Fruit fly (Drosophila melanogaster) whole organism, embryonic: Measurements from ENCODE around the gene Polr2I.
A peak's percentile ranks its signal among the peaks of the same experiment; 100 is the strongest.

Experiments used
- Asciz ChIP-seq: fragments of 200-800 bp; sonication (Bioruptor generic); optimal IDR thresholded peaks from 2 replicates; lab custom pipeline; 2017; ENCODE audit warnings: missing biosample characterization, mild to moderate bottlenecking, missing genetic modification characterization, missing genetic modification reagents
- CG10209 ChIP-seq: fragments of 200-800 bp; sonication (Bioruptor generic); optimal IDR thresholded peaks from 3 replicates; lab custom pipeline; 2017; ENCODE audit warnings: missing biosample characterization, mild to moderate bottlenecking, missing genetic modification characterization, missing genetic modification reagents
- CG12071 ChIP-seq: fragments of 200-800 bp; sonication (Bioruptor generic); optimal IDR thresholded peaks from 3 replicates; lab custom pipeline; 2018; ENCODE audit warnings: missing biosample characterization, mild to moderate bottlenecking, missing genetic modification characterization
- CG12391 ChIP-seq: fragments of 200-800 bp; sonication (Bioruptor generic); optimal IDR thresholded peaks from 3 replicates; lab custom pipeline; 2018; ENCODE audit warnings: missing biosample characterization, mild to moderate bottlenecking, missing genetic modification characterization, moderate library complexity
- CG13894 ChIP-seq: fragments of 200-800 bp; sonication (Bioruptor generic); optimal IDR thresholded peaks from 3 replicates; lab custom pipeline; 2018; ENCODE audit warnings: missing biosample characterization, mild to moderate bottlenecking, missing genetic modification characterization, moderate library complexity
- CG14710 ChIP-seq: fragments of 200-800 bp; sonication (Bioruptor generic); optimal IDR thresholded peaks from 3 replicates; lab custom pipeline; 2019; ENCODE audit warnings: missing biosample characterization, mild to moderate bottlenecking, missing genetic modification characterization, moderate library complexity
- CG18619 ChIP-seq: fragments of 200-800 bp; sonication (Bioruptor generic); optimal IDR thresholded peaks from 3 replicates; lab custom pipeline; 2017; ENCODE audit warnings: missing biosample characterization, mild to moderate bottlenecking, missing genetic modification characterization
- CG2120 ChIP-seq: fragments of 200-800 bp; sonication (Bioruptor generic); optimal IDR thresholded peaks from 3 replicates; lab custom pipeline; 2016; ENCODE audit warnings: missing biosample characterization, missing genetic modification characterization
- CG30403 ChIP-seq: fragments of 200-800 bp; sonication (Bioruptor generic); optimal IDR thresholded peaks from 3 replicates; lab custom pipeline; 2016; ENCODE audit warnings: missing biosample characterization, missing genetic modification characterization
- CG3163 ChIP-seq: fragments of 200-800 bp; sonication (Bioruptor generic); optimal IDR thresholded peaks from 3 replicates; lab custom pipeline; 2016; ENCODE audit warnings: missing biosample characterization, missing genetic modification characterization
- CG32532 ChIP-seq: fragments of 200-800 bp; sonication (Bioruptor generic); IDR thresholded peaks from 2 replicates; pipeline ENCODE4 v1.3.6; 2022; ENCODE audit warnings: missing biosample characterization, missing genetic modification characterization
- CG32767 ChIP-seq: fragments of 200-800 bp; sonication (Bioruptor generic); IDR thresholded peaks from 2 replicates; pipeline ENCODE4 v1.3.6; 2022; ENCODE audit warnings: missing biosample characterization, missing genetic modification characterization
- CG42726 ChIP-seq: fragments of 200-800 bp; sonication (Bioruptor generic); IDR thresholded peaks from 2 replicates; pipeline ENCODE4 v1.3.6; 2022; ENCODE audit warnings: missing biosample characterization, missing genetic modification characterization; ENCODE audit not compliant: partially characterized antibody
- CG6272 ChIP-seq: fragments of 200-800 bp; sonication (Bioruptor generic); IDR thresholded peaks from 2 replicates; pipeline ENCODE4 v1.3.6; 2022; ENCODE audit warnings: missing biosample characterization, missing genetic modification characterization
- CG6683 ChIP-seq: fragments of 200-800 bp; sonication (Bioruptor generic); optimal IDR thresholded peaks from 2 replicates; lab custom pipeline; 2017; ENCODE audit warnings: missing biosample characterization, mild to moderate bottlenecking, missing genetic modification characterization, missing genetic modification reagents
- CG8924 ChIP-seq: fragments of 200-800 bp; optimal IDR thresholded peaks from 3 replicates; lab custom pipeline; 2019; ENCODE audit warnings: missing biosample characterization, mild to moderate bottlenecking, missing genetic modification characterization, moderate library complexity
- CkIIα-i1 ChIP-seq: fragments of 200-800 bp; sonication (Bioruptor generic); IDR thresholded peaks from 2 replicates; pipeline ENCODE4 v1.3.6; 2022; ENCODE audit warnings: missing biosample characterization, missing genetic modification characterization
- E2f2 ChIP-seq: fragments of 200-800 bp; sonication (Bioruptor generic); IDR thresholded peaks from 2 replicates; pipeline ENCODE4 v1.3.6; 2022; ENCODE audit warnings: missing biosample characterization, missing genetic modification characterization
- Eip74EF ChIP-seq, 2 experiments: fragments of 200-800 bp in 1 of 2; fragments of >200 bp in 1 of 2; sonication (Bioruptor generic) in 1 of 2; optimal IDR thresholded peaks; 2 replicates each; lab custom pipeline; 2017 to 2019; ENCODE audit warnings: missing biosample characterization in 2 of 2, missing genetic modification characterization in 2 of 2, mild to moderate bottlenecking in 1 of 2, moderate library complexity in 1 of 2
- HmgZ ChIP-seq: fragments of 200-800 bp; sonication (Bioruptor generic); optimal IDR thresholded peaks from 2 replicates; lab custom pipeline; 2018; ENCODE audit warnings: missing biosample characterization, mild to moderate bottlenecking, missing genetic modification characterization
- Hmr ChIP-seq: fragments of 200-800 bp; sonication (Bioruptor generic); optimal IDR thresholded peaks from 3 replicates; lab custom pipeline; 2017; ENCODE audit warnings: mild to moderate bottlenecking, missing biosample characterization, missing genetic modification reagents, missing genetic modification characterization
- Hr3 ChIP-seq: fragments of 200-800 bp; sonication (Bioruptor generic); optimal IDR thresholded peaks from 3 replicates; lab custom pipeline; 2016; ENCODE audit warnings: missing biosample characterization, missing genetic modification characterization
- Med ChIP-seq: fragments of 200-800 bp; sonication (Bioruptor generic); peaks from one replicate; lab custom pipeline; 2016; ENCODE audit warnings: missing biosample characterization, missing genetic modification characterization, mild to moderate bottlenecking, inconsistent platforms, moderate library complexity
- Ptx1 ChIP-seq: fragments of 200-800 bp; sonication (Bioruptor generic); IDR thresholded peaks from 2 replicates; pipeline ENCODE4 v1.3.6; 2022; ENCODE audit warnings: missing biosample characterization, missing genetic modification characterization
- Six4 ChIP-seq: fragments of 200-800 bp; sonication (Bioruptor generic); optimal IDR thresholded peaks from 2 replicates; lab custom pipeline; 2016; ENCODE audit warnings: missing biosample characterization, missing genetic modification characterization
- ac ChIP-seq: fragments of 200-800 bp; sonication (Bioruptor generic); optimal IDR thresholded peaks from 3 replicates; lab custom pipeline; 2017; ENCODE audit warnings: missing biosample characterization, mild to moderate bottlenecking, missing genetic modification characterization
- ase ChIP-seq: fragments of 200-800 bp; sonication (Bioruptor generic); IDR thresholded peaks from 3 replicates; pipeline ENCODE4 v1.3.6; 2022; ENCODE audit warnings: missing biosample characterization, missing genetic modification characterization
- az2 ChIP-seq: fragments of 200-800 bp; sonication (Bioruptor generic); optimal IDR thresholded peaks from 3 replicates; lab custom pipeline; 2016; ENCODE audit warnings: missing biosample characterization, missing genetic modification characterization
- bowl ChIP-seq: fragments of 200-800 bp; sonication (Bioruptor generic); IDR thresholded peaks from 2 replicates; pipeline ENCODE4 v1.3.6; 2022; ENCODE audit warnings: missing biosample characterization, missing genetic modification characterization
- br ChIP-seq: fragments of >200 bp; optimal IDR thresholded peaks from 2 replicates; lab custom pipeline; 2017
- dan ChIP-seq: fragments of 200-800 bp; sonication (Bioruptor generic); IDR thresholded peaks from 2 replicates; pipeline ENCODE4 v1.3.6; 2022; ENCODE audit warnings: missing biosample characterization, missing genetic modification characterization
- danr ChIP-seq: fragments of 200-800 bp; sonication (Bioruptor generic); IDR thresholded peaks from 2 replicates; pipeline ENCODE4 v1.3.6; 2022; ENCODE audit warnings: missing biosample characterization, missing genetic modification characterization
- dpn ChIP-seq, 2 experiments: fragments of 200-800 bp; sonication (Bioruptor generic); optimal IDR thresholded peaks; 3 replicates each; lab custom pipeline; 2016; ENCODE audit warnings: missing biosample characterization in 2 of 2, missing genetic modification characterization in 2 of 2
- ems ChIP-seq: fragments of 200-800 bp; sonication (Bioruptor generic); optimal IDR thresholded peaks from 3 replicates; lab custom pipeline; 2016; ENCODE audit warnings: missing biosample characterization, missing genetic modification characterization
- esg ChIP-seq: fragments of 200-800 bp; sonication (Bioruptor generic); conservative IDR thresholded peaks from 2 replicates; pipeline ENCODE4 v1.3.6; 2022; ENCODE audit warnings: missing biosample characterization, missing genetic modification characterization
- eve ChIP-seq, 2 experiments: fragments of >200 bp; optimal IDR thresholded peaks; 2 replicates each; lab custom pipeline; 2017; ENCODE audit warnings: missing biosample characterization in 2 of 2, missing genetic modification characterization in 2 of 2
- grn ChIP-seq: fragments of 200-800 bp; sonication (Bioruptor generic); optimal IDR thresholded peaks from 3 replicates; lab custom pipeline; 2017; ENCODE audit warnings: missing biosample characterization, missing genetic modification characterization
- gsb-n ChIP-seq: fragments of 200-800 bp; sonication (Bioruptor generic); optimal IDR thresholded peaks from 3 replicates; lab custom pipeline; 2018; ENCODE audit warnings: missing biosample characterization, mild to moderate bottlenecking, missing genetic modification characterization
- gt ChIP-seq: fragments of 200-800 bp; sonication (Bioruptor generic); IDR thresholded peaks from 2 replicates; pipeline ENCODE4 v1.3.6; 2022; ENCODE audit warnings: missing biosample characterization, missing genetic modification characterization
- hb ChIP-seq: fragments of 200-800 bp; sonication (Bioruptor generic); IDR thresholded peaks from 3 replicates; pipeline ENCODE4 v1.3.6; 2022; ENCODE audit warnings: missing biosample characterization, missing genetic modification characterization; ENCODE audit not compliant: partially characterized antibody
- ind ChIP-seq: fragments of 200-800 bp; sonication (Bioruptor generic); optimal IDR thresholded peaks from 3 replicates; lab custom pipeline; 2016; ENCODE audit warnings: missing biosample characterization, missing genetic modification characterization
- lmd ChIP-seq: fragments of 200-800 bp; sonication (Bioruptor generic); IDR thresholded peaks from 2 replicates; pipeline ENCODE4 v1.3.6; 2022; ENCODE audit warnings: missing biosample characterization, missing genetic modification characterization
- nerfin-1 ChIP-seq: fragments of 200-800 bp; sonication (Bioruptor generic); optimal IDR thresholded peaks from 3 replicates; lab custom pipeline; 2019; ENCODE audit warnings: missing biosample characterization, mild to moderate bottlenecking, missing genetic modification characterization, moderate library complexity
- rib ChIP-seq: fragments of 200-800 bp; sonication (Bioruptor generic); IDR thresholded peaks from 2 replicates; pipeline ENCODE4 v1.3.6; 2022; ENCODE audit warnings: missing biosample characterization, missing genetic modification characterization
- slp2 ChIP-seq: fragments of 200-800 bp; sonication (Bioruptor generic); optimal IDR thresholded peaks from 2 replicates; lab custom pipeline; 2016; ENCODE audit warnings: missing biosample characterization, missing genetic modification characterization
- tgo ChIP-seq: fragments of 200-800 bp; sonication (Bioruptor generic); IDR thresholded peaks from 3 replicates; pipeline ENCODE4 v1.3.6; 2022; ENCODE audit warnings: missing biosample characterization, missing genetic modification characterization
- trh ChIP-seq: fragments of 200-800 bp; sonication (Bioruptor generic); optimal IDR thresholded peaks from 2 replicates; lab custom pipeline; 2016; ENCODE audit warnings: missing biosample characterization, missing genetic modification characterization
- ttk ChIP-seq: fragments of 200-800 bp; sonication (Bioruptor generic); IDR thresholded peaks from 2 replicates; pipeline ENCODE4 v2.1.2; 2022; ENCODE audit warnings: missing biosample characterization, missing genetic modification characterization
- yki ChIP-seq: fragments of >200 bp; optimal IDR thresholded peaks from 3 replicates; lab custom pipeline; 2018
- zen ChIP-seq: fragments of 200-800 bp; sonication (Bioruptor generic); optimal IDR thresholded peaks from 3 replicates; lab custom pipeline; 2018; ENCODE audit warnings: missing biosample characterization, mild to moderate bottlenecking, missing genetic modification characterization, moderate library complexity

The Polr2I gene

DNA sequence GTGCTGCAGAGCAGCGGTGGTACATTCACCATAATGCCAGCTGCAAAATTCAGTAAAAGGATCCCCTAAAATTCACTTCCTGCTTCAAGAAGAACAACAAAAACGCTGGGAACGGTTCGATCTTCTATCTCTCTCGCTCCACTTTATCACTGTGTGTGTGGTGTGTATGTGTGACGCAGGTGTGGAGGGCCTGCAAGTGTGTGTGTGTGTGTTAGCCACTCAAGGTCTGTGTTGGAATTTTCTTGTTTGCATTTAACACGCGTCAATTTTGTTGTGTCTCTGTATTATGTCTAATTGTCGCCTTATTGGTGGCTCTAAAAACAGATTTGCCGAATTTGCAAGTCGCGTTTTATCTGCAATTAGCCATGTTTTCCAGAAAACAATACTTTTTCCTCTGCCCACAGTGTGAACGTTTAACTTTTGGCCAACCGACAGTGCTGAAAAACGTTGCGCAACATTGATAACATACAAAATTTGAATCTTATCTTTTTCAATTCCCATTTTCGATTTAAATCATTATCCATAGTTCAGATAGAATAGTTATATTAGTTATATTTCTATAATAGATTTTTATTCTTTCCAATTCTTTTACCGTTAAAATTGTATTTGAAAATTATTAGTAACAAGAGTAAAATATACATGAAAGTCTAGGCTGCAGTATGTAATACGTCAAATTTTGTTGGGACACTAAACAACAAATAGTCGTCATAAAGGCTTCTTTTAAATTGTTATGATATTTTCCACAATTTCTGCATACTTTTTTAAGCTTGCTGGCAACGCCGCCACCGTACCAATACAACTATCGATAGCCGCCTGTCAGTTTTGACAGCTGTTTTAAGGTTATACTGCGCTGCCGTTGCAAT lies 17.6 kb downstream of the Polr2I start, which contains the start of the genes Afti and ATPsynE (continued):
- peak; percentile 84 for TF ChIP-seq CG32532
- TF ChIP-seq CG30403 (GFP tag; lab: Kevin White, UChicago) = peak; percentile 79
- peak; percentile 79 for TF ChIP-seq CG2120 (GFP tag; lab: Kevin White, UChicago)
- TF ChIP-seq ttk (GFP tag; lab: Robert Waterston, UW) = peak; percentile 72
- peak; percentile 55 for TF ChIP-seq Six4 (GFP tag; lab: Kevin White, UChicago)
- TF ChIP-seq yki (lab: Kevin White, UChicago) = no peak
- TF ChIP-seq CG18619 (GFP tag; lab: Kevin White, UChicago) = peak; percentile 57
- no peak for TF ChIP-seq br (lab: Kevin White, UChicago)
- TF ChIP-seq az2 (GFP tag; lab: Kevin White, UChicago) = peak; percentile 68
- peak; percentile 78 for TF ChIP-seq lmd (GFP tag; lab: Robert Waterston, UW)
- peak; percentile 73 for TF ChIP-seq tgo
- peak; percentile 74 for TF ChIP-seq CG12391 (tag; lab: Kevin White, UChicago)
- TF ChIP-seq CG6683 (GFP tag; lab: Kevin White, UChicago) = no peak
- TF ChIP-seq slp2 (GFP tag; lab: Kevin White, UChicago) = peak; percentile 65
- TF ChIP-seq grn (GFP tag; lab: Kevin White, UChicago) = no peak
- TF ChIP-seq Hr3 = peak; percentile 73
- TF ChIP-seq Med (GFP tag; lab: Kevin White, UChicago) = peak; percentile 97
- TF ChIP-seq HmgZ (tag; lab: Kevin White, UChicago) = peak; percentile 19
- TF ChIP-seq danr (GFP tag; lab: Robert Waterston, UW) = 0 out of 2 replicates have a peak, but pooled peaks have one; percentile 32
- peak; percentile 49; the same call in 1 of the 3 replicates for TF ChIP-seq ase (GFP tag; lab: Robert Waterston, UW)
- TF ChIP-seq CG14710 = peak; percentile 83
- TF ChIP-seq ems (GFP tag; lab: Kevin White, UChicago) = peak; percentile 65
- 0 out of 2 replicates have a peak, but pooled peaks have one; percentile 13 for TF ChIP-seq CG42726 (GFP tag; lab: Robert Waterston, UW)
- no peak for TF ChIP-seq rib (GFP tag; lab: Robert Waterston, UW)
- TF ChIP-seq bowl (GFP tag; lab: Robert Waterston, UW) = no peak
- TF ChIP-seq E2f2 (GFP tag; lab: Robert Waterston, UW) = peak; percentile 68
- peak; percentile 30 for TF ChIP-seq ac (GFP tag; lab: Kevin White, UChicago)
- peak; percentile 67 for TF ChIP-seq CG6272 (GFP tag; lab: Robert Waterston, UW)
- TF ChIP-seq CkIIα-i1 = no peak
- TF ChIP-seq Eip74EF (GFP tag; optimal IDR thresholded peaks at IDR 0.05; lab: Kevin White, UChicago) = no peak
- peak; percentile 98 for TF ChIP-seq nerfin-1 (tag; lab: Kevin White, UChicago)
- no peak for TF ChIP-seq gt (GFP tag; lab: Robert Waterston, UW)
- peak; percentile 57 for TF ChIP-seq CG3163 (GFP tag; lab: Kevin White, UChicago)
- peak; percentile 64 for TF ChIP-seq CG13894 (tag; lab: Kevin White, UChicago)
- TF ChIP-seq CG32767 (GFP tag; lab: Robert Waterston, UW) = 0 out of 2 replicates have a peak, but pooled peaks have one; percentile 26
- TF ChIP-seq gsb-n (tag; lab: Kevin White, UChicago) = no peak
- peak; percentile 74 for TF ChIP-seq CG10209 (GFP tag; lab: Kevin White, UChicago)
- TF ChIP-seq eve (GFP tag; optimal IDR thresholded peaks at IDR 0.05; lab: Kevin White, UChicago) = no peak
- TF ChIP-seq dan (GFP tag; lab: Robert Waterston, UW) = no peak
- TF ChIP-seq zen (tag; lab: Kevin White, UChicago) = peak; percentile 52
- TF ChIP-seq dpn (GFP tag; optimal IDR thresholded peaks at IDR 0.05; lab: Kevin White, UChicago) = peak; percentile 70 to 75
- peak; percentile 51 for TF ChIP-seq Asciz (GFP tag; lab: Kevin White, UChicago)
- peak; percentile 63 for TF ChIP-seq CG8924 (tag; lab: Kevin White, UChicago)
- no peak for TF ChIP-seq Hmr (GFP tag; lab: Kevin White, UChicago)
- TF ChIP-seq esg (GFP tag; lab: Robert Waterston, UW) = 0 out of 2 replicates have a peak, but pooled peaks have one; percentile 12
- TF ChIP-seq CG12071 = no peak
- TF ChIP-seq trh = peak; percentile 38
- peak; percentile 44; the same call in 2 of the 3 replicates for TF ChIP-seq hb (GFP tag; lab: Robert Waterston, UW)
- peak; percentile 72 for TF ChIP-seq Ptx1 (GFP tag; lab: Robert Waterston, UW)
- TF ChIP-seq ind (GFP tag; lab: Kevin White, UChicago) = peak; percentile 80
